Fruit fly (Drosophila melanogaster): ENCODE measurements around the gene beg.

Gene beg

dm6 chr3L:16986062-16987013, 49.1 kb upstream of the beg start (continued):
- TF ChIP-seq z (GFP tag; IDR thresholded peaks at IDR 0.05) (peak; percentile 43; the same call in 1 of the 3 replicates), CG12769 (tag; optimal IDR thresholded peaks at IDR 0.05) (peak; percentile 76), vfl (GFP tag; optimal IDR thresholded peaks at IDR 0.05) (no peak), jumu (GFP tag; optimal IDR thresholded peaks at IDR 0.05) (no peak), Rx (GFP tag; IDR thresholded peaks at IDR 0.05) (no peak), Meics (GFP tag; optimal IDR thresholded peaks at IDR 0.05) (peak; percentile 69), otp (GFP tag; IDR thresholded peaks at IDR 0.05) (no peak; the same call in 2 of the 3 replicates), zfh1 (GFP tag; IDR thresholded peaks at IDR 0.05) (peak; percentile 54; the same call in 2 of the 3 replicates), grau (tag; optimal IDR thresholded peaks at IDR 0.05) (peak; percentile 58), CG17802 (tag; optimal IDR thresholded peaks at IDR 0.05) (peak; percentile 19), Poxn (GFP tag; IDR thresholded peaks at IDR 0.05) (no peak), bigmax (GFP tag; optimal IDR thresholded peaks at IDR 0.05) (no peak), ab (GFP tag; optimal IDR thresholded peaks at IDR 0.05) (no peak), Xrp1 (GFP tag; IDR thresholded peaks at IDR 0.05) (peak; percentile 21; the same call in 1 of the 2 replicates), lola (GFP tag; optimal IDR thresholded peaks at IDR 0.05) (peak in 1 of 3 experiments; percentile 65), Atf-2 (GFP tag; optimal IDR thresholded peaks at IDR 0.05) (peak; percentile 24), Bdp1 (GFP tag; optimal IDR thresholded peaks at IDR 0.05) (no peak), sc (optimal IDR thresholded peaks at IDR 0.05) (no peak), sc (GFP tag; optimal IDR thresholded peaks at IDR 0.05) (peak; percentile 4), CG8388 (GFP tag; optimal IDR thresholded peaks at IDR 0.05) (peak; percentile 41), dan (GFP tag; IDR thresholded peaks at IDR 0.05) (no peak), Dek (tag; optimal IDR thresholded peaks at IDR 0.05) (peak; percentile 36), CG11723 (GFP tag; optimal IDR thresholded peaks at IDR 0.05) (peak; percentile 1), da (GFP tag; optimal IDR thresholded peaks at IDR 0.05) (no peak), CG16813 (GFP tag; IDR thresholded peaks at IDR 0.05; ENCODE audit: partially characterized antibody) (no peak), CkIIα-i1 (GFP tag; IDR thresholded peaks at IDR 0.05) (no peak), emc (GFP tag; optimal IDR thresholded peaks at IDR 0.05) (no peak), Hr3 (GFP tag; optimal IDR thresholded peaks at IDR 0.05) (peak; percentile 29), CHES-1-like (GFP tag; optimal IDR thresholded peaks at IDR 0.05) (no peak), ato (GFP tag; IDR thresholded peaks at IDR 0.05; ENCODE audit: partially characterized antibody) (no peak), CG15696 (tag; optimal IDR thresholded peaks at IDR 0.05) (no peak), CG10565 (GFP tag; optimal IDR thresholded peaks at IDR 0.05) (no peak), CG15601 (tag; optimal IDR thresholded peaks at IDR 0.05) (no peak), Scr (GFP tag; IDR thresholded peaks at IDR 0.05; ENCODE audit: partially characterized antibody) (no peak), CG14710 (tag; optimal IDR thresholded peaks at IDR 0.05) (peak; percentile 27), nmo (GFP tag; optimal IDR thresholded peaks at IDR 0.05) (peak; percentile 65), CG6272 (GFP tag; IDR thresholded peaks at IDR 0.05) (no peak), CG9932 (GFP tag; IDR thresholded peaks at IDR 0.05) (peak; percentile 45; the same call in 1 of the 2 replicates), CG12391 (tag; optimal IDR thresholded peaks at IDR 0.05) (peak; percentile 64), unpg (GFP tag; optimal IDR thresholded peaks at IDR 0.05) (peak; percentile 9), CG14667 (GFP tag; IDR thresholded peaks at IDR 0.05) (peak; percentile 31; the same call in 1 of the 2 replicates), gem (tag; optimal IDR thresholded peaks at IDR 0.05) (peak; percentile 71), CG10462 (GFP tag; optimal IDR thresholded peaks at IDR 0.05) (peak; percentile 18), ems (GFP tag; optimal IDR thresholded peaks at IDR 0.05) (peak; percentile 30), gsb (GFP tag; IDR thresholded peaks at IDR 0.05) (no peak), CG12942 (GFP tag; optimal IDR thresholded peaks at IDR 0.05) (peak; percentile 49), Spps (tag; optimal IDR thresholded peaks at IDR 0.05) (no peak), PHDP (tag; optimal IDR thresholded peaks at IDR 0.05) (peak; percentile 28)

All from whole organism, embryonic.